Worm (Caenorhabditis elegans) whole organism, mixed stage, embryonic: ENCODE data around the gene R05G9.1.

Experiments used
- M03D4.4 ChIP-seq: sonication (generic microtip); optimal IDR thresholded peaks from 2 replicates; lab custom pipeline; 2017; ENCODE audit warnings: mild to moderate bottlenecking, missing genetic modification characterization, missing compliant biosample characterization
- bed-3 ChIP-seq: fragments of 200-800 bp; sonication (Bioruptor generic); optimal IDR thresholded peaks from 3 replicates; lab custom pipeline; 2018; ENCODE audit warnings: mild to moderate bottlenecking, missing genetic modification characterization, moderate library complexity, missing compliant biosample characterization
- blmp-1 ChIP-seq: fragments of 150-350 bp; optimal IDR thresholded peaks from 2 replicates; lab custom pipeline; 2014; ENCODE audit warnings: missing biosample characterization, missing genetic modification characterization
- ceh-83 ChIP-seq: fragments of 200-800 bp; sonication (Bioruptor generic); optimal IDR thresholded peaks from 2 replicates; lab custom pipeline; 2018; ENCODE audit warnings: mild to moderate bottlenecking, missing genetic modification characterization, missing compliant biosample characterization
- ces-1 ChIP-seq: fragments of 150-350 bp; optimal IDR thresholded peaks from 2 replicates; lab custom pipeline; 2014; ENCODE audit warnings: missing biosample characterization, missing genetic modification reagents, missing genetic modification characterization
- cnd-1 ChIP-seq: fragments of 200-800 bp; sonication (Bioruptor generic); optimal IDR thresholded peaks from 2 replicates; lab custom pipeline; 2018; ENCODE audit warnings: mild to moderate bottlenecking, missing genetic modification characterization, missing compliant biosample characterization
- drap-1 ChIP-seq: fragments of 200-800 bp; sonication (Bioruptor generic); optimal IDR thresholded peaks from 3 replicates; lab custom pipeline; 2018; ENCODE audit warnings: mild to moderate bottlenecking, missing genetic modification characterization, missing compliant biosample characterization
- elt-1 ChIP-seq: sonication (generic microtip); optimal IDR thresholded peaks from 2 replicates; lab custom pipeline; 2017; ENCODE audit warnings: missing genetic modification characterization, mild to moderate bottlenecking, missing compliant biosample characterization, antibody characterized with exemption, moderate library complexity, borderline replicate concordance; ENCODE audit not compliant: insufficient read depth
- elt-3 ChIP-seq: fragments of 150-350 bp; optimal IDR thresholded peaks from 2 replicates; lab custom pipeline; 2014; ENCODE audit warnings: missing biosample characterization, missing genetic modification characterization
- flh-1 ChIP-seq: fragments of 200-800 bp; sonication (Bioruptor generic); optimal IDR thresholded peaks from 2 replicates; lab custom pipeline; 2018; ENCODE audit warnings: mild to moderate bottlenecking, missing genetic modification characterization, moderate library complexity, missing compliant biosample characterization
- ham-2 ChIP-seq: fragments of 200-800 bp; sonication (Bioruptor generic); optimal IDR thresholded peaks from 2 replicates; lab custom pipeline; 2018; ENCODE audit warnings: mild to moderate bottlenecking, missing genetic modification characterization, missing compliant biosample characterization
- hlh-1 ChIP-seq: fragments of 150-350 bp; optimal IDR thresholded peaks from 2 replicates; lab custom pipeline; 2014; ENCODE audit warnings: missing biosample characterization, missing genetic modification reagents, missing genetic modification characterization
- lin-13 ChIP-seq: fragments of 150-350 bp; optimal IDR thresholded peaks from 2 replicates; lab custom pipeline; 2014; ENCODE audit warnings: missing biosample characterization, missing genetic modification characterization
- lin-32 ChIP-seq: fragments of 200-800 bp; sonication (Bioruptor generic); optimal IDR thresholded peaks from 2 replicates; lab custom pipeline; 2018; ENCODE audit warnings: mild to moderate bottlenecking, missing genetic modification characterization, missing compliant biosample characterization
- lsy-2 ChIP-seq: fragments of 150-350 bp; optimal IDR thresholded peaks from 2 replicates; lab custom pipeline; 2014; ENCODE audit warnings: missing biosample characterization, missing genetic modification characterization
- mab-5 ChIP-seq: fragments of 150-350 bp; optimal IDR thresholded peaks from 2 replicates; lab custom pipeline; 2014; ENCODE audit warnings: missing biosample characterization, missing genetic modification characterization
- mep-1 ChIP-seq: fragments of 150-350 bp; optimal IDR thresholded peaks from 2 replicates; lab custom pipeline; 2017; ENCODE audit warnings: missing biosample characterization, missing genetic modification reagents, missing genetic modification characterization, inconsistent platforms
- mls-2 ChIP-seq: sonication (generic microtip); optimal IDR thresholded peaks from 2 replicates; lab custom pipeline; 2016; ENCODE audit warnings: mild to moderate bottlenecking, missing genetic modification characterization, moderate library complexity, missing compliant biosample characterization
- nhr-12 ChIP-seq: fragments of 150-350 bp; optimal IDR thresholded peaks from 2 replicates; lab custom pipeline; 2014; ENCODE audit warnings: missing biosample characterization, missing genetic modification characterization
- nhr-2 ChIP-seq: fragments of 150-350 bp; optimal IDR thresholded peaks from 2 replicates; lab custom pipeline; 2014; ENCODE audit warnings: missing biosample characterization, missing genetic modification characterization
- nhr-237 ChIP-seq: fragments of 150-350 bp; optimal IDR thresholded peaks from 2 replicates; lab custom pipeline; 2014; ENCODE audit warnings: missing biosample characterization, missing genetic modification characterization
- pha-4 ChIP-seq: fragments of 150-350 bp; optimal IDR thresholded peaks from 2 replicates; lab custom pipeline; 2018; ENCODE audit warnings: missing biosample characterization, missing genetic modification reagents, missing genetic modification characterization
- sem-2 ChIP-seq: fragments of 200-800 bp; sonication (Bioruptor generic); optimal IDR thresholded peaks from 2 replicates; lab custom pipeline; 2018; ENCODE audit warnings: mild to moderate bottlenecking, missing genetic modification characterization, missing compliant biosample characterization
- snpc-4 ChIP-seq: fragments of 150-350 bp; optimal IDR thresholded peaks from 2 replicates; lab custom pipeline; 2014; ENCODE audit warnings: missing biosample characterization, missing genetic modification characterization
- tbx-8 ChIP-seq: fragments of 200-800 bp; sonication (Bioruptor generic); optimal IDR thresholded peaks from 2 replicates; lab custom pipeline; 2018; ENCODE audit warnings: mild to moderate bottlenecking, missing genetic modification characterization, moderate library complexity, missing compliant biosample characterization
- unc-120 ChIP-seq: sonication (generic microtip); optimal IDR thresholded peaks from 2 replicates; lab custom pipeline; 2017; ENCODE audit warnings: missing genetic modification characterization, missing compliant biosample characterization; ENCODE audit not compliant: poor library complexity, severe bottlenecking
- unc-39 ChIP-seq: fragments of 150-350 bp; optimal IDR thresholded peaks from 2 replicates; lab custom pipeline; 2014; ENCODE audit warnings: missing biosample characterization, missing genetic modification characterization
- unc-62 ChIP-seq: fragments of 150-350 bp; optimal IDR thresholded peaks from 2 replicates; lab custom pipeline; 2014; ENCODE audit warnings: missing biosample characterization, missing genetic modification reagents, missing genetic modification characterization
- ztf-11 ChIP-seq: fragments of 150-350 bp; optimal IDR thresholded peaks from 2 replicates; lab custom pipeline; 2014; ENCODE audit warnings: missing biosample characterization, missing genetic modification characterization

The R05G9.1 gene

DNA sequence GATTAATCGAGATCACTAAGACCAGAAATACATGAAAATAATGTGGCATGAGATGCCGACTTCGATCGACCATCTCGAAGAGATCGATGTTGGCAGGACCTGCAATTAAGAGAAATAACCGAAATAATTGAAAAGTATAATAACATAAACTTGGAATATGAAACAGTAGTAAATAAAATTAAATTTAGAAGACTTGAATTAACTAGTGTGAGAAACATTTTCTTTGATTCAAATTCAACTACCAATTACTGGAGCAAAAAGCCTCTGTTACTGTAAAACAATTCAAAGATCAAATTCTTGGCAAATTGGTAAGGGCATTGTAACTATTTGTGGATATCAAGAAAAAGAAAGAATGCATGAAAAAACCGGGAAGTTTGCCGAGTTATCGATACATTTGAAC lies 10.9 kb downstream of the R05G9.1 start, which contains the start of gene R05G9R.1:
Gene R05G9R.1 (minus strand): TSS at position 101 of the 400 bp plus-strand sequence.
- TF ChIP-seq lin-32 (GFP tag; lab: Kevin White, UChicago) (no peak), drap-1 (GFP tag; lab: Kevin White, UChicago) (no peak), snpc-4 (tag; lab: Kevin White, UChicago) (no peak), elt-3 (tag; lab: Kevin White, UChicago) (no peak)

DNA sequence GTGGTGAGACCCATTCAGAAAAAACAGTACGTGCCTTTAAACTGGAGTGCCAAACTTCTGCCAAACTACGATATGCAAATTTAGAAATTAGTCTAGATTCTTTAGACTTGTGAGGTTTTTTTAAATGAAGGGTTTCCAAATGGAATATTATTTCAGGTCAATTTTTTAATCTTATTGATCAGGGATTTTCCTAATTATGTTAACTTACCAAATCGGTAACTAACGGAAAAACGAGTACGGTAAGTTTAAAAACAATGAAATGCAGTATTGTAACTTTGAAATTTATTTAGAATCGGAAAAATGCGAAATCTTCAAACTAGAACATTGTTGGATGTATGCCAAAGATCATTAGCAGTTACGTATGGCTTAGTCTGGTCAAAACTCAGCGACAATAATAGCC lies 13.3 kb downstream of the R05G9.1 start, which contains the start of gene C56E6.7:
Gene C56E6.7 (plus strand): TSS at position 301 of the 400 bp plus-strand sequence.
- TF ChIP-seq unc-120 = no peak
- TF ChIP-seq pha-4 (tag; lab: Kevin White, UChicago) = no peak
- TF ChIP-seq cnd-1 = no peak
- no peak for TF ChIP-seq M03D4.4 (tag; lab: Kevin White, UChicago)

DNA sequence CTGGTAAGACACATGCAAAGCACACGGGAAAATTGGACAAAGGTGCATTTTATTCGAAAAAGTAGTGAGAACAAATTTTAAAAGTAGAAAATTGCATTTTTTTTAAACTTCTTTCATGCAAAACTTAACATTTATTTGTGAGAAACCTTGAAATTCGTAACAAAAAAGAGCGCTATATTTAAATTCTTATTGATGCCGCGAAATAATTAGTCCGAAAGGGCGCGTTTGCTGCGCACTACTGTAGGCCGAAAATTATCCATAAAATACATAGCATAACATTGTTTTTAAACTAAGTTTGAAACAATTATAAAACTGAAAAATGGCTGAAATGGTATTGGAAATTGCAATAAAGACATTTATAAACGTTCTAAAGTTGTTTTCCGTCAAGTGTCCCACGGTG lies 16.7 kb downstream of the R05G9.1 start:
- TF ChIP-seq lsy-2 = peak; percentile 72
- no peak for TF ChIP-seq nhr-2 (tag; lab: Kevin White, UChicago)

DNA sequence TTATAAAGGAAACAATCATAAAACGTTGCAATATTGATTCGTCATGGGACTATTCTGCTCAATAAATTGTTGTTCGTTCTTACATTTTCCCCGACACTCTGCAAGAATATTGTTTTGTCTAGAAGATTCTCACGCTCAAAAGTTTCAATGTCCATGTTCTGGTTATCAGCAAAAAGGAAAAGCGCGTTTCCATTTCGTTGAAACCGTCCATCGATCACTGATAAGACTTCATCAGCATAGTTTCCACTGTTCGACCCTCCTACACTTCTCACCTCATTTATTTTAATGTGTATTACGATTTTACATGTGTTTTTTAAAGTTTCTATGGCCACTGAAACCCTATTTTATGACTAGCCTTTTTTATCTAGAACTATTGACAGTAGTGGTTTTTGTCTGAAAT lies 17.1 kb downstream of the R05G9.1 start:
- no peak for TF ChIP-seq lin-13
- TF ChIP-seq hlh-1 = no peak
- TF ChIP-seq nhr-12 (tag; lab: Kevin White, UChicago) = no peak
- TF ChIP-seq drap-1 (GFP tag; lab: Kevin White, UChicago) = no peak
- no peak for TF ChIP-seq unc-120
- no peak for TF ChIP-seq lin-32 (GFP tag; lab: Kevin White, UChicago)
- no peak for TF ChIP-seq ztf-11 (tag; lab: Kevin White, UChicago)
- no peak for TF ChIP-seq tbx-8 (GFP tag; lab: Kevin White, UChicago)
- TF ChIP-seq unc-62 (GFP tag; lab: Kevin White, UChicago) = no peak
- TF ChIP-seq ceh-83 = no peak
- TF ChIP-seq cnd-1 = no peak
- no peak for TF ChIP-seq mab-5 (tag; lab: Kevin White, UChicago)

DNA sequence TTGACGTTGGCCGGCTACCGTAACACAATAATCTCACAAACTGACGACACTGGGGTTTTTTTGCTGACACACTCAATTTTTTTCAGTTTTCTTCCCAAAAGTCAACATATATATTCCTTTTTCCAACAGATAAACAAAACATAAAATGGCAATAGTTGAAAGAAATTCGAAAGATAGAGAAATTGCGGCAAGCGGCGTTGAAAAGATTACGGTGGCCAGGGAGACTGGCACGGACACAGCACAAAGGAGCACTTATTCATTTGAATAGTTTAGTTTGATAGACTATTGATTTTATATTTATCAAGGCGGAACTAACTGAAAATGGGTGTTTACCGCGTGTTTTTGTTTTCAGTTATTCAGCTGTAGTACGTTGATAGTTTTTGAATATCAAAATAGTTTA lies 18.3 kb downstream of the R05G9.1 start, which contains the start of gene toe-2:
Gene toe-2 (minus strand): TSS at position 70 of the 400 bp plus-strand sequence.
- TF ChIP-seq unc-62 (GFP tag; lab: Kevin White, UChicago) = no peak
- TF ChIP-seq, all 35 proteins: peak for 0

DNA sequence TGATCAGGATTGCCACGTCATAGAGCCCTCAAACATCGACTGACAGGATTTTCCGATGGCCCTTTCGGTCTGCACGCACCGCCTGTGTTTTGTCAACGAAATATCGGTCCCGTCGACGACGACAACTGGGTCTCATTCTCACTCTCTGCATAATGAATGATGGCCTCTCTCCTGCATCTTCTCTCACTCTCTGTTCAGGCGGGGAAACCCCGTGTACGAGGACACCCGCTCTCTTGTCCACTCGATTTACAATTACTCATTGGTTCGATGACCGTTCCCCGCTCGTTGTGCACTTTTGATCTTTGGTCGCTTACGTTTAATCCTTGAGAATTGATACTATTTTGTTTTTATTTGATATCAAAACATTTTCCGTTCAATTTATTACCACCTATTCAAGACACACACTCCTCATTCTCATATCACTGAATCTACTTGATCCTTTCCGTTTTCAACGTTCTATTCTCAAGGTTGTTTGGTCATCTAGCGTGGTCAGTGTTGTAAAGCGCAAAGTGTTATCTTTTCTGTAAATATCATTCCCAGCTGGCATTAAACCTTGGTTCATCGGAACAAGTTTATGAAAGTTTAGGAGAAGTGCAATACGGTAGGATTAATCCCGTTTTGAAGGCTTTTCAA lies 19.8 kb downstream of the R05G9.1 start:
- TF ChIP-seq unc-120 (peak; percentile 44), nhr-237 (tag; lab: Kevin White, UChicago) (no peak), nhr-2 (tag; lab: Kevin White, UChicago) (peak; percentile 96), unc-62 (GFP tag; lab: Kevin White, UChicago) (peak; percentile 58), mep-1 (tag; lab: Kevin White, UChicago) (peak; percentile 50), hlh-1 (peak; percentile 41), mls-2 (tag; lab: Kevin White, UChicago) (peak; percentile 73), cnd-1 (peak; percentile 25), lin-32 (GFP tag; lab: Kevin White, UChicago) (no peak), flh-1 (GFP tag; lab: Kevin White, UChicago) (no peak), ham-2 (GFP tag; lab: Kevin White, UChicago) (peak; percentile 40), blmp-1 (tag; lab: Kevin White, UChicago) (no peak), M03D4.4 (tag; lab: Kevin White, UChicago) (peak; percentile 31)

DNA sequence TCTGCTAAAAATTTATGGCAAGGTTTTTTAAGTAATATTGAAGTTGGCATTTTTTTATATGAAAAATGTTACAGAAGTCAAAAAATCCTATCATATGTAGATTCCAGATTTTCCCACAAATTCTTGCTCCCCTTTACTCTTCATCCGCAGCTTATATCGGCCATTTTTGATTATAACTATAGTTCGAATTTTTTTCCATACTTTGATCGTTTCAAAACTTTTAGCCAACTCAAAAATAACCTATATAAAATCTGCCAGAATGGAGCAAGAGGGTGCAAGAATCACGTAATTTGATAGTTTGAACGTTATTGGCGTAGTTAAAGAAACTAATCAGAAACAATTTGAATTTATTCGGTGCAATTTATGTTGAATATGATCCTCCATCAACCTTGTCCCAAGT lies 21.0 kb downstream of the R05G9.1 start:
- TF ChIP-seq ces-1 (GFP tag; lab: Kevin White, UChicago) = no peak
- TF ChIP-seq lsy-2 = no peak
- TF ChIP-seq unc-39 (tag; lab: Kevin White, UChicago) = no peak
- TF ChIP-seq unc-120 = no peak
- TF ChIP-seq sem-2 (GFP tag; lab: Kevin White, UChicago) = no peak
- no peak for TF ChIP-seq blmp-1 (tag; lab: Kevin White, UChicago)
- TF ChIP-seq M03D4.4 (tag; lab: Kevin White, UChicago) = no peak
- TF ChIP-seq nhr-237 (tag; lab: Kevin White, UChicago) = no peak
- TF ChIP-seq mls-2 (tag; lab: Kevin White, UChicago) = no peak
- TF ChIP-seq nhr-12 (tag; lab: Kevin White, UChicago) = no peak
- no peak for TF ChIP-seq ztf-11 (tag; lab: Kevin White, UChicago)
- TF ChIP-seq nhr-2 (tag; lab: Kevin White, UChicago) = no peak
- TF ChIP-seq bed-3 (GFP tag; lab: Kevin White, UChicago) = no peak
- TF ChIP-seq snpc-4 (tag; lab: Kevin White, UChicago) = no peak
- no peak for TF ChIP-seq elt-3 (tag; lab: Kevin White, UChicago)
- TF ChIP-seq pha-4 (tag; lab: Kevin White, UChicago) = no peak
- TF ChIP-seq cnd-1 = no peak
- TF ChIP-seq elt-1 (tag; lab: Kevin White, UChicago) = no peak
- no peak for TF ChIP-seq hlh-1
- TF ChIP-seq, all 35 proteins: peak for 0
